Worm (Caenorhabditis elegans): ENCODE results near the gene C11H1.9.

DNA sequence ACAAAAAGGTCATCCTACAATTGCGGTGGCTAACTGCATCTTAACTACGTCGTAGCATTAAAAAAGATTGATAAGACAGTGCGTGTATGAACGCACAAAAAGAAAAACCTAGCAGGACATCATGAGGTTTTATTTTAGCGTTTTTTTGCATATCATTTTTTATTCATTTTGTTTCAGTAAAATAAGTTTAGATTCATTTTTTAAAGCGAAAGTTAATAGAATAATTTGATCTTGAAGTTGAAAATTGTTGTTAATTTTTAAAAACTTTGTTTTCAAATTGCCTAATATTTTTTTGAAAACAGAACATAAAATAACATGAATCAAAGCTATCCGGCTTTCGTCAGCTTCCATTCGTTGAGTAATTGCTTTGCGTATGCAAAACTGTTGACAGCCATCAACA lies 6.6 kb downstream of the C11H1.9 start, which contains the start of gene prx-1:
- TF ChIP-seq unc-39 (tag; optimal IDR thresholded peaks at IDR 0.05) (no peak), F49E8.2 (tag; optimal IDR thresholded peaks at IDR 0.05; ENCODE audit: borderline replicate concordance) (no peak)
